Worm (Caenorhabditis elegans): ENCODE results near the gene nspf-2.
"Not testable (repeated sequence)": the region's sequence is repeated elsewhere in the genome, so short reads cannot be mapped to it uniquely, and the experiment has no call there.

The nspf-2 gene

DNA sequence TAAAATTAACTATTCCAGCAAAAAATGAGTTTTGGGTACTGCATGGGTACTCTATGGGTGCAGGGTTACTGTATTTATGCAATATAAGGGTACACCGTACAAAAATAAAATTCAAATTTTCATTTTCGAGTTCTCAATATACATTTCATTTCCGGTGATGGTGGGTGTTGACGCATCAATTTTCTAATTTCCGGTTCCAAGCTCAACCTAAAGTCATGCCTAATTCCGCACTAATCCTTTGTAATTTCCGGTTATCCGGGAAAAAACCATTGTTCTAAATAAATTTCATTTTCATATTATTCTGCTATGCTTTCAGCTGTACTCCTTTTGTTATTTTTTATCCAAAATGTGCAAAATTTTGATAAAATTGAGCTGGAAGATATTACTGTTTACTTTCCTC is 29.4 kb upstream of the nspf-2 start, which contains the start of gene gcy-21:
Gene gcy-21 (plus strand): TSS at position 301 of the 400 bp plus-strand sequence.
- TF ChIP-seq Y79H2A.3 (GFP tag; conservative IDR thresholded peaks at IDR 0.05) (no peak), F23B12.7 (tag; optimal IDR thresholded peaks at IDR 0.05; ENCODE audit: insufficient read depth) (no peak), nhr-179 (tag; optimal IDR thresholded peaks at IDR 0.05) (no peak), lir-1 (GFP tag; conservative IDR thresholded peaks at IDR 0.05) (no peak), Y53G8AR.9 (GFP tag; conservative IDR thresholded peaks at IDR 0.05) (no peak)

DNA sequence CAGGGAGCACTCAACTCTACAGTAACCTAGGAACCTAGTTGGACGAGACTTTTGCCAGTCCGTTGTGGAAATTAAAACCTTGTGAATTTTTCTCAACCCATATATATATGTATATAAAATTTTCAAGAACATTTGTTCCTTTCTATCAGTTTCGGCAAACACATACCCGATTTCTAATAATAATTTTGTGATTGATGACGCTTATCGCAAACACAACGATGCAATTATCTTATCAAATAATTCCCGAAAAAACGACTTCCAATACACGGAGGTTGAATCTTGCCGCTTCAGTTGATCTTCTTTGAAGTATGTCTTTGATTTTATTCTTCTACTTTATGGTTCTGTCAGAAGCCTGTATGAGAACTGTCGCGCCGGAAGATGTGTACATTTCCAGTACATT is 23.6 kb upstream of the nspf-2 start, which contains the start of gene F22E5.2:
Gene F22E5.2 (plus strand): TSS at position 301 of the 400 bp plus-strand sequence.
- TF ChIP-seq ceh-100 (GFP tag; IDR thresholded peaks at IDR 0.05); lin-35 (GFP tag; optimal IDR thresholded peaks at IDR 0.05); ccch-3 (GFP tag; optimal IDR thresholded peaks at IDR 0.05): not testable (repeated sequence)

DNA sequence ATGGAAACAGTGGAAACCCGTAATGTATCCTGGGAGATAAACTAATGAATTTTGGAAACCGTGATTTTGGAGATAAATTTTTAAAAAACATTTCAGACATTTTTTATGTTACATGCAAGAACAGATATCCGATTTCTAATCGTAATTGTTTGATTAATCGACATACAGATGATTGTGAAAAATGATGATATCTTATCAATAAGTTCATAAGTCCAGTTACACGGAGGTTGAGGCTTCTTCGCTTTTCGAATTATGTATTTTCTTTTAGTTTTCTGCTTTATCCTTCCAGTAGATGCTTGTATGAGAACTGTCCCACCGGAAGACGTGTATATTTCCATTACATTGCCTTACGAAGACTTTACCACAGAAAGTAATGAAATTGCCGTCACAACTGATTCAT is 23.1 kb upstream of the nspf-2 start, which contains the start of gene F22E5.22:
Gene F22E5.22 (plus strand): TSS at position 301 of the 400 bp plus-strand sequence.
- TF ChIP-seq atf-7 (tag; optimal IDR thresholded peaks at IDR 0.05), result no peak
- TF ChIP-seq hsf-1 (GFP tag; IDR thresholded peaks at IDR 0.05), result no peak
- TF ChIP-seq ekl-4 (GFP tag; IDR thresholded peaks at IDR 0.05), result no peak
- no peak for TF ChIP-seq K12H6.12 (tag; optimal IDR thresholded peaks at IDR 0.05)

ce11 chrII:2672320-2672719 is 16.4 kb upstream of the nspf-2 start, which contains the start of gene sri-57:
Gene sri-57 (minus strand): TSS chrII:2672420.
- TF ChIP-seq T26A5.8 (tag; optimal IDR thresholded peaks at IDR 0.05); ztf-22 (GFP tag; optimal IDR thresholded peaks at IDR 0.05); rpc-1 (optimal IDR thresholded peaks at IDR 0.05); rpc-1 (tag; optimal IDR thresholded peaks at IDR 0.05): not testable (repeated sequence)

DNA sequence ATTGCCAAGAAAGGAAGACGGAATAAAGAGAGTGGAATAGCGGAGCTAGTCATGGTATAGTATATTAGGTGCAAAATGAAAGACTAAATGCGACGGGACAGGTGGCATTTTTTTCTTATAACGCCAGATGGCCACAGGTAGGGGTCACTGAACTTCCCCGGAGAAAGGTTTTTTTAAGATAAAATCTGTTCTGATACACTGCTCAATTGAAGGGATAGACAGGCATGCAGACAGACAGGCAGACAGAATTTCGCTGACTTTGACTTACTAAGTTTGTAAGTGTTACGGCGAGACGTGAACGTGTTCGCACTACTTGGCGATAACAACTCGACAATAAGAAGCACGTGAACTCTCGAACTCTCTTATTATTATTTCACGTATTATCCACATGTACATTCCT is 15.2 kb upstream of the nspf-2 start, which contains the start of the genes F22E5.20 and F22E5.1:
Gene F22E5.20 (minus strand): TSS at position 101 of the 400 bp plus-strand sequence.
Gene F22E5.1 (plus strand): TSS at position 242 of the 400 bp plus-strand sequence.
- not testable (repeated sequence) for TF ChIP-seq mcd-1 (GFP tag; IDR thresholded peaks at IDR 0.05); tbx-9 (tag; optimal IDR thresholded peaks at IDR 0.05; ENCODE audit: borderline replicate concordance); F52B5.7 (tag; optimal IDR thresholded peaks at IDR 0.05)

DNA sequence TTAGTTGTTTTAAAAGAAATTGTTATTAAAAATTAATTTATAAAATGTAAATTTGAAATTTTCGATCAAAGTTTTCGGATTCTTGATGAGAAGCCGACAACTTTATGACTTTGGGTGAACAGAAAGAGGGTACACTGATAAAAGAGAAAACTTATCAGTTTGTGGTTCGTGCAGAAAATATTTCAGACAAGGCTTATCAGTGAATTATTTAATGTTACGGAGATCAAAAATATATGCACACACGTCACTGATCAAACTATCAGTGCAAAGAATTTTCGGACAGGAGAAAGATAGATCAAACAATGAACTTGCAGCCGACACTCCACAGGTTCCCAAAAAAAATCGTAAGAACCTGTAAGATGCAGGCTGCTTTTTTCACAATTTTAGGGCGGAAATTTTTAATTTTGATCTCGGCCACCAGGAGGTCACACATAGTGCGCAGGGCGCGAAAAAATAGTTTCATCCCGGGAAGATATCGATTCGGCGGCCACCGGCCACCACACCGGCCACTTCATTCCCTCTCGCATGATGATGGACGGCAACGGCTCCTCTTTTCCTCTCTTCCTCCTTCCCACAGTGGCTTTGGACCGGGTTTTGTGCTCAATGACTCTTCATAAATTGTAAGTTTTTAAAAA is 11.1 kb upstream of the nspf-2 start, which contains the start of gene F22E5.17:
Gene F22E5.17 (plus strand): TSS at position 508 of the 635 bp plus-strand sequence.
- TF ChIP-seq cebp-2 (GFP tag; IDR thresholded peaks at IDR 0.05), result no peak
- no peak for TF ChIP-seq nfya-2 (GFP tag; IDR thresholded peaks at IDR 0.05)
- no peak for TF ChIP-seq ztf-28 (GFP tag; IDR thresholded peaks at IDR 0.05)
- TF ChIP-seq efl-1 (GFP tag; optimal IDR thresholded peaks at IDR 0.05), result peak; percentile 63
- no peak for TF ChIP-seq F10E7.11 (tag; optimal IDR thresholded peaks at IDR 0.05)
- no peak for TF ChIP-seq cebp-1 (GFP tag; IDR thresholded peaks at IDR 0.05)
- TF ChIP-seq cebp-1 (tag; optimal IDR thresholded peaks at IDR 0.05), result no peak
- TF ChIP-seq attf-5 (GFP tag; optimal IDR thresholded peaks at IDR 0.05), result no peak
- TF ChIP-seq snpc-1.3 (tag; optimal IDR thresholded peaks at IDR 0.05; ENCODE audit: insufficient read depth), result no peak
- TF ChIP-seq hlh-12 (tag; optimal IDR thresholded peaks at IDR 0.05), result no peak
- no peak for TF ChIP-seq Y67H2A.10 (GFP tag; conservative IDR thresholded peaks at IDR 0.05)
- TF ChIP-seq F22D6.2 (tag; optimal IDR thresholded peaks at IDR 0.05), result no peak
- no peak for TF ChIP-seq tlf-1 (GFP tag; optimal IDR thresholded peaks at IDR 0.05)
- TF ChIP-seq hrde-1 (tag; optimal IDR thresholded peaks at IDR 0.05; ENCODE audit: borderline replicate concordance), result no peak
- no peak for TF ChIP-seq F55B11.4 (tag; optimal IDR thresholded peaks at IDR 0.05; ENCODE audit: borderline replicate concordance, insufficient read depth)
- peak; percentile 36 for TF ChIP-seq atf-7 (tag; optimal IDR thresholded peaks at IDR 0.05)
- no peak for TF ChIP-seq bed-2 (GFP tag; IDR thresholded peaks at IDR 0.05)
- no peak for TF ChIP-seq B0035.1 (tag; optimal IDR thresholded peaks at IDR 0.05)
- TF ChIP-seq madf-6 (GFP tag; IDR thresholded peaks at IDR 0.05), result peak; percentile 74
- TF ChIP-seq F39B2.1 (GFP tag; IDR thresholded peaks at IDR 0.05), result no peak
- TF ChIP-seq nhr-90 (tag; optimal IDR thresholded peaks at IDR 0.05), result no peak
